Fruit fly (Drosophila melanogaster): Measurements from ENCODE around the gene Non2.
A peak's percentile ranks its signal among the peaks of the same experiment; 100 is the strongest.

Non2 gene

dm6 chr3L:2745698-2746410 lies 20.9 kb upstream of the Non2 start (continued):
- no peak for TF ChIP-seq luna (GFP tag; optimal IDR thresholded peaks at IDR 0.05)
- TF ChIP-seq NC2β (GFP tag; optimal IDR thresholded peaks at IDR 0.05), result no peak
- TF ChIP-seq pb (GFP tag; optimal IDR thresholded peaks at IDR 0.05), result no peak
- no peak for TF ChIP-seq CG5953 (GFP tag; IDR thresholded peaks at IDR 0.05)
- no peak for TF ChIP-seq aop (GFP tag; IDR thresholded peaks at IDR 0.05)
- TF ChIP-seq CG33213 (GFP tag; optimal IDR thresholded peaks at IDR 0.05), result no peak
- no peak for TF ChIP-seq sim (GFP tag; IDR thresholded peaks at IDR 0.05)
- TF ChIP-seq Gsc (GFP tag; IDR thresholded peaks at IDR 0.05), result no peak
- TF ChIP-seq CG10431 (GFP tag; optimal IDR thresholded peaks at IDR 0.05), result no peak
- TF ChIP-seq CG4360 (GFP tag; IDR thresholded peaks at IDR 0.05), result no peak
- TF ChIP-seq Aef1 (GFP tag; IDR thresholded peaks at IDR 0.05), result no peak
- TF ChIP-seq chm (GFP tag; IDR thresholded peaks at IDR 0.05), result 0 out of 2 replicates have a peak, but pooled peaks have one; percentile 28
- no peak for TF ChIP-seq CG13624 (GFP tag; optimal IDR thresholded peaks at IDR 0.05)
- TF ChIP-seq CG1647 (GFP tag; optimal IDR thresholded peaks at IDR 0.05), result no peak
- no peak for TF ChIP-seq fd102C (GFP tag; optimal IDR thresholded peaks at IDR 0.05)
- TF ChIP-seq CG6689 (GFP tag; IDR thresholded peaks at IDR 0.05), result no peak
- no peak for TF ChIP-seq repo (GFP tag; optimal IDR thresholded peaks at IDR 0.05)
- TF ChIP-seq Fer1 (GFP tag; optimal IDR thresholded peaks at IDR 0.05), result no peak
- TF ChIP-seq ken (GFP tag; IDR thresholded peaks at IDR 0.05), result no peak
- no peak for TF ChIP-seq CG34224 (GFP tag; IDR thresholded peaks at IDR 0.05; ENCODE audit: partially characterized antibody)
- peak; percentile 86 for TF ChIP-seq grn (GFP tag; optimal IDR thresholded peaks at IDR 0.05)
- TF ChIP-seq pan (optimal IDR thresholded peaks at IDR 0.05), result no peak
- no peak for TF ChIP-seq pan (GFP tag; optimal IDR thresholded peaks at IDR 0.05 in 1 of 2, IDR thresholded peaks at IDR 0.05 in 1 of 2)
- no peak for TF ChIP-seq chif (GFP tag; optimal IDR thresholded peaks at IDR 0.05)
- TF ChIP-seq prd (optimal IDR thresholded peaks at IDR 0.05), result no peak
- no peak for TF ChIP-seq prd (GFP tag; IDR thresholded peaks at IDR 0.05)
- TF ChIP-seq cg (GFP tag; optimal IDR thresholded peaks at IDR 0.05), result no peak
- no peak for TF ChIP-seq Atf3 (GFP tag; optimal IDR thresholded peaks at IDR 0.05)
- no peak for TF ChIP-seq CG9797 (GFP tag; optimal IDR thresholded peaks at IDR 0.05)
- TF ChIP-seq CG17328 (GFP tag; IDR thresholded peaks at IDR 0.05), result no peak
- TF ChIP-seq CG11560 (tag; IDR thresholded peaks at IDR 0.05), result no peak
- TF ChIP-seq bab2 (GFP tag; optimal IDR thresholded peaks at IDR 0.05), result no peak
- TF ChIP-seq CG13424 (tag; optimal IDR thresholded peaks at IDR 0.05), result no peak
- TF ChIP-seq CG17361 (GFP tag; IDR thresholded peaks at IDR 0.05), result no peak
- TF ChIP-seq nmo (GFP tag; optimal IDR thresholded peaks at IDR 0.05), result no peak
- TF ChIP-seq Bteb2 (GFP tag; optimal IDR thresholded peaks at IDR 0.05), result no peak
- TF ChIP-seq CG6175 (GFP tag; IDR thresholded peaks at IDR 0.05), result no peak
- TF ChIP-seq CG9876 (GFP tag; optimal IDR thresholded peaks at IDR 0.05), result no peak
- TF ChIP-seq CG12155 (GFP tag; optimal IDR thresholded peaks at IDR 0.05), result no peak
- TF ChIP-seq dmrt99B (tag; optimal IDR thresholded peaks at IDR 0.05), result no peak
- no peak for TF ChIP-seq stwl (tag; optimal IDR thresholded peaks at IDR 0.05)
- peak; percentile 69 for TF ChIP-seq mirr (GFP tag; optimal IDR thresholded peaks at IDR 0.05)
- TF ChIP-seq CG2199 (GFP tag; IDR thresholded peaks at IDR 0.05), result peak; percentile 95
- TF ChIP-seq CG12942 (GFP tag; optimal IDR thresholded peaks at IDR 0.05), result no peak
- peak; percentile 18 for TF ChIP-seq CG2678 (tag; optimal IDR thresholded peaks at IDR 0.05)
- no peak for TF ChIP-seq CG4707 (GFP tag; optimal IDR thresholded peaks at IDR 0.05)
- no peak for TF ChIP-seq CG32767 (GFP tag; IDR thresholded peaks at IDR 0.05)
- TF ChIP-seq CG16813 (GFP tag; IDR thresholded peaks at IDR 0.05; ENCODE audit: partially characterized antibody), result no peak
- no peak for TF ChIP-seq ap (GFP tag; IDR thresholded peaks at IDR 0.05)
- no peak for TF ChIP-seq cad (GFP tag; optimal IDR thresholded peaks at IDR 0.05)
- no peak for TF ChIP-seq Oaz (GFP tag; IDR thresholded peaks at IDR 0.05)
- TF ChIP-seq CG15696 (tag; optimal IDR thresholded peaks at IDR 0.05), result no peak

Data from whole organism, embryonic.